Worm (Caenorhabditis elegans) whole organism, L1 larva: ENCODE data around the gene D1044.1.

ENCODE experiments used
- lin-13 ChIP-seq: fragments of 150-350 bp; optimal IDR thresholded peaks from 2 replicates; lab custom pipeline; 2014; ENCODE audit warnings: missing biosample characterization, missing genetic modification reagents, missing genetic modification characterization
- lin-15B ChIP-seq: fragments of 150-350 bp; sonication (generic microtip); optimal IDR thresholded peaks from 3 replicates; lab custom pipeline; 2014; ENCODE audit warnings: missing biosample characterization, missing genetic modification characterization
- mab-9 ChIP-seq: fragments of 200-800 bp; sonication (Bioruptor generic); IDR thresholded peaks from 2 replicates; pipeline ENCODE4 v1.3.6; 2022; ENCODE audit warnings: missing genetic modification reagents, missing genetic modification characterization, missing compliant biosample characterization
- mdl-1 ChIP-seq, 2 experiments: fragments of 150-350 bp; optimal IDR thresholded peaks; 2 replicates each; lab custom pipeline; 2014 to 2017; ENCODE audit warnings: missing biosample characterization in 2 of 2, missing genetic modification characterization in 2 of 2, inconsistent platforms in 1 of 2
- mep-1 ChIP-seq: fragments of 150-350 bp; optimal IDR thresholded peaks from 2 replicates; lab custom pipeline; 2014; ENCODE audit warnings: missing biosample characterization, missing genetic modification characterization
- nhr-19 ChIP-seq: fragments of 200-800 bp; sonication (Bioruptor generic); conservative IDR thresholded peaks from 2 replicates; pipeline ENCODE4 v1.3.6; 2022; ENCODE audit warnings: missing genetic modification characterization, missing compliant biosample characterization
- nhr-237 ChIP-seq: fragments of 150-350 bp; optimal IDR thresholded peaks from 2 replicates; lab custom pipeline; 2014; ENCODE audit warnings: missing biosample characterization, missing genetic modification characterization
- nhr-76 ChIP-seq: sonication (generic microtip); optimal IDR thresholded peaks from 2 replicates; lab custom pipeline; 2017; ENCODE audit warnings: missing biosample characterization, missing genetic modification characterization
- pax-3 ChIP-seq: fragments of 200-800 bp; sonication (Bioruptor generic); optimal IDR thresholded peaks from 2 replicates; lab custom pipeline; 2018; ENCODE audit warnings: mild to moderate bottlenecking, missing genetic modification characterization, moderate library complexity, missing compliant biosample characterization
- snpc-4 ChIP-seq: fragments of 150-350 bp; optimal IDR thresholded peaks from 2 replicates; lab custom pipeline; 2014; ENCODE audit warnings: missing biosample characterization, missing genetic modification characterization

DNA sequence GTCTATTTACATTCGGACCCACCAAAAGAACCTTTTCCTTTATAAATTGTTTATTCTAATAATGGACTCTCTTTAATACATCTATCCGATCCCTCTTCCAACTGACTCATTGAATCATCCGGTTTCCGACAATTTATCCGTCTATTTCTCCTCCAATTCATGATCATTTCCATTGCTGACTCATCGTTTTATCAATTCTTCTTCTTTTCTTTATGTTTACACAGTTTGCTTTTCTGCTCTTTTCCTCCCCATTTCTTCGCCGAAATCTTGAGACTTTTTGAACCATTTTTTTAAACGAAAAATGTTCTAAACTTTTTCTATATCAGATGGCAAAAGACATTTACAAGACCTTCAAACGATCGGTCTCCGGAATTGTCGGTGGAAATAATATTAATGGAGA is 51.4 kb downstream of the D1044.1 start, which contains the start of gene ced-6:
- TF ChIP-seq snpc-4 (tag; lab: Kevin White, UChicago): no peak
- no peak for TF ChIP-seq nhr-237 (tag; lab: Kevin White, UChicago)
- no peak for TF ChIP-seq nhr-76 (tag; lab: Kevin White, UChicago)
- no peak for TF ChIP-seq lin-15B (tag; lab: Kevin White, UChicago)
- TF ChIP-seq lin-13 (GFP tag; lab: Kevin White, UChicago): no peak
- TF ChIP-seq mep-1 (tag; lab: Kevin White, UChicago): no peak
- no peak for TF ChIP-seq mab-9
- TF ChIP-seq pax-3: no peak
- no peak for TF ChIP-seq nhr-19 (GFP tag; lab: Robert Waterston, UW)
- no peak for TF ChIP-seq mdl-1 (tag; optimal IDR thresholded peaks at IDR 0.05; lab: Kevin White, UChicago)
